Worm (Caenorhabditis elegans): ENCODE data around the gene dao-3.

ce11 chrX:8037365-8037764, 49.0 kb downstream of the dao-3 start:
- TF ChIP-seq ces-1 (GFP tag; optimal IDR thresholded peaks at IDR 0.05) (no peak), nhr-2 (tag; optimal IDR thresholded peaks at IDR 0.05) (no peak), elt-3 (tag; optimal IDR thresholded peaks at IDR 0.05) (no peak), ceh-83 (GFP tag; optimal IDR thresholded peaks at IDR 0.05) (no peak), ztf-11 (tag; optimal IDR thresholded peaks at IDR 0.05) (no peak), nhr-28 (tag; optimal IDR thresholded peaks at IDR 0.05) (no peak), unc-39 (tag; optimal IDR thresholded peaks at IDR 0.05) (no peak), cnd-1 (tag; optimal IDR thresholded peaks at IDR 0.05) (no peak), nhr-76 (tag; optimal IDR thresholded peaks at IDR 0.05) (no peak), nhr-237 (tag; optimal IDR thresholded peaks at IDR 0.05) (no peak)

All from whole organism, mixed stage, embryonic.